Worm (Caenorhabditis elegans): ENCODE results near the gene M03C11.9.

The M03C11.9 gene

DNA sequence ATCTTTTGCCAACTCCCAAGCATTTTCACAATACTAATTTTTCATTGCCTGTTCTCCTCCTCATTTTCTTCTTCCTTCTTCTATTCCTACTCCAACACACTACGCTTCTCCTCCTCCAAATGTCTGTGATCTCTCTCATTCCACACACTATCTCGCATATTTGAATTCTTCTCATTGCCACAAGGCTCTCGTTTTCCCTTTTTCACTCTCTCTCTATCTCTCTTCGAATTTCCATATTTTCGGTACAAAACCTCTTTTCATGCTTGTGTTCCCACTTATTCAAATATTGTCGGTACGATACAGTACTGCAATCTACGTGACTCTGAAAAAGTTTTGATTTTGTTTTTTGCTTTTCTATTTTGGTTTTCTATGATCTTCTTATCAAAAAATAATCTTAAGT lies 10.9 kb downstream of the M03C11.9 start (continued):
- TF ChIP-seq R02D3.7 (tag; optimal IDR thresholded peaks at IDR 0.05) (no peak), Y105C5A.15 (GFP tag; IDR thresholded peaks at IDR 0.05) (no peak), nhr-111 (GFP tag; optimal IDR thresholded peaks at IDR 0.05) (no peak), hmg-1.1 (GFP tag; IDR thresholded peaks at IDR 0.05) (peak; percentile 37; the same call in 1 of the 2 replicates), daf-16 (GFP tag; optimal IDR thresholded peaks at IDR 0.05) (no peak), daf-16 (tag; optimal IDR thresholded peaks at IDR 0.05) (no peak), dmd-6 (GFP tag; IDR thresholded peaks at IDR 0.05) (no peak), pqm-1 (tag; optimal IDR thresholded peaks at IDR 0.05) (no peak), aha-1 (tag) (no peak), nhr-41 (GFP tag; IDR thresholded peaks at IDR 0.05) (no peak), fkh-10 (GFP tag; optimal IDR thresholded peaks at IDR 0.05) (no peak), hif-1 (tag; optimal IDR thresholded peaks at IDR 0.05) (peak in 1 of 2 experiments; percentile 66), lsy-2 (tag; optimal IDR thresholded peaks at IDR 0.05) (peak in 1 of 2 experiments; percentile 53), F37D6.2 (tag; optimal IDR thresholded peaks at IDR 0.05) (no peak), unc-39 (tag; optimal IDR thresholded peaks at IDR 0.05) (no peak)

DNA sequence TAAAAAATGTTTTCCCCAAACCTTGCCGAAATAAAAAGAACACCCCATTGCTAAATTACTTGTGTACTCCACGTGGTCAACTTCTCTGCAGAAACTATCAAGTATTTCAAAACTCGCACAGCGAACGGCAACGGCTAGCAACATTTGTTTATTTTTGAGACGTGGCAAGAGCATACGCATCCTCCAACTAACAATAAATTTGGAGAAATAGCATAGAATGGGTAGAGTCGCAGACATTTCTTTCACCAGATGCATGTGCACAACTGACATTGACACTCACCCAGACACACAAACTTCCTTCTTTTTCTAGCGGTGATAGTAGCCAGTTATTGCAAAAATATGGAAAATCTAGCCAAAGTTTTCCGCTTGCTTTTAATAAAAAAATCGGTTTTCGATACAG lies 11.9 kb downstream of the M03C11.9 start:
- peak in 1 of 2 experiments; percentile 15 for TF ChIP-seq unc-62 (GFP tag; optimal IDR thresholded peaks at IDR 0.05 in 1 of 2)
- TF ChIP-seq unc-62 (tag; optimal IDR thresholded peaks at IDR 0.05): no peak
- TF ChIP-seq aha-1 (tag): peak; percentile 44
- no peak for TF ChIP-seq daf-16 (GFP tag; optimal IDR thresholded peaks at IDR 0.05)
- peak; percentile 12 for TF ChIP-seq daf-16 (tag; optimal IDR thresholded peaks at IDR 0.05)
- TF ChIP-seq skn-1 (tag; optimal IDR thresholded peaks at IDR 0.05): no peak

DNA sequence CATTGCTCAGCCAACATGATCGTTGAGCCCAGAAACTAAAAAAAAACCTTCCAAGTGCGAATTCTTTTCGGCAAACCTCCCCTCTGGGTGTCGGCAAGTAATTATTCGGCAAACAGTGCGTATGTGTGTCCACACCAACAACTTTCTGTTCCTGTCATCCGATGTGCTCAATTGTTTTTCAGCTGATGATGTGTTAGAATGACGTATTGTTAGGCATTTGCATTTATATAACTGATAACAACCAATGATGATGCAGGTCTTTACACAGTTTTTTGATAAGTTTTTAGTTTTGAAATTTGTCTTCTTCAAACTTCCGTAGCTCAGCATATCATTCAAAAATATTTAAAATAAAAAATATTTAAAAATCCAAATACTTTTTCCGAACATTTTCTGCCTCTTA lies 12.6 kb downstream of the M03C11.9 start:
- no peak for TF ChIP-seq gei-8 (GFP tag; optimal IDR thresholded peaks at IDR 0.05)
- no peak for TF ChIP-seq aly-2 (tag; optimal IDR thresholded peaks at IDR 0.05)
- TF ChIP-seq nhr-77 (tag; optimal IDR thresholded peaks at IDR 0.05): no peak
- no peak for TF ChIP-seq mep-1 (tag; optimal IDR thresholded peaks at IDR 0.05)
- TF ChIP-seq lin-38 (GFP tag; IDR thresholded peaks at IDR 0.05): no peak
- TF ChIP-seq nhr-237 (tag; optimal IDR thresholded peaks at IDR 0.05): no peak
- no peak for TF ChIP-seq nhr-42 (GFP tag; IDR thresholded peaks at IDR 0.05)
- no peak for TF ChIP-seq mxl-3 (GFP tag; optimal IDR thresholded peaks at IDR 0.05)
- no peak for TF ChIP-seq nhr-41 (GFP tag; IDR thresholded peaks at IDR 0.05)
- no peak for TF ChIP-seq F49E8.2 (tag; optimal IDR thresholded peaks at IDR 0.05; ENCODE audit: borderline replicate concordance)
- no peak for TF ChIP-seq nhr-6 (tag; optimal IDR thresholded peaks at IDR 0.05)
- no peak for TF ChIP-seq ceh-20 (GFP tag; IDR thresholded peaks at IDR 0.05)
- TF ChIP-seq ceh-62 (tag; optimal IDR thresholded peaks at IDR 0.05): no peak
- TF ChIP-seq madf-9 (GFP tag; conservative IDR thresholded peaks at IDR 0.05): no peak
- TF ChIP-seq daf-16 (GFP tag; optimal IDR thresholded peaks at IDR 0.05): no peak
- peak; percentile 75 for TF ChIP-seq daf-16 (tag; optimal IDR thresholded peaks at IDR 0.05)
- no peak for TF ChIP-seq Y5F2A.4 (GFP tag; optimal IDR thresholded peaks at IDR 0.05)
- no peak for TF ChIP-seq zfp-3 (GFP tag; conservative IDR thresholded peaks at IDR 0.05)
- TF ChIP-seq pqm-1 (tag; optimal IDR thresholded peaks at IDR 0.05): peak; percentile 73
- TF ChIP-seq R02D3.7 (tag; optimal IDR thresholded peaks at IDR 0.05): no peak
- TF ChIP-seq duxl-1 (tag; optimal IDR thresholded peaks at IDR 0.05; ENCODE audit: poor library complexity): no peak
- TF ChIP-seq php-3 (GFP tag; IDR thresholded peaks at IDR 0.05): no peak
- TF ChIP-seq spr-3 (GFP tag; optimal IDR thresholded peaks at IDR 0.05): no peak
- no peak for TF ChIP-seq saeg-2 (GFP tag; IDR thresholded peaks at IDR 0.05)
- TF ChIP-seq set-16 (GFP tag; IDR thresholded peaks at IDR 0.05): no peak
- no peak for TF ChIP-seq unc-62 (GFP tag; optimal IDR thresholded peaks at IDR 0.05 in 1 of 2)
- no peak for TF ChIP-seq unc-62 (tag; optimal IDR thresholded peaks at IDR 0.05)
- no peak for TF ChIP-seq skn-1 (tag; optimal IDR thresholded peaks at IDR 0.05)
- no peak for TF ChIP-seq ZK546.5 (tag; optimal IDR thresholded peaks at IDR 0.05)
- peak; percentile 69 for TF ChIP-seq nhr-28 (tag; optimal IDR thresholded peaks at IDR 0.05)
- TF ChIP-seq nhr-76 (tag; optimal IDR thresholded peaks at IDR 0.05): no peak
- TF ChIP-seq lir-3 (tag; optimal IDR thresholded peaks at IDR 0.05): no peak
- no peak for TF ChIP-seq dpl-1 (GFP tag; optimal IDR thresholded peaks at IDR 0.05)
- TF ChIP-seq hlh-11 (tag; optimal IDR thresholded peaks at IDR 0.05): peak; percentile 35
- TF ChIP-seq dve-1 (tag; optimal IDR thresholded peaks at IDR 0.05; ENCODE audit: insufficient read depth): peak; percentile 35
- no peak for TF ChIP-seq aha-1 (tag)
- TF ChIP-seq madf-5 (GFP tag; IDR thresholded peaks at IDR 0.05): no peak
- peak in 1 of 2 experiments; percentile 25 for TF ChIP-seq hif-1 (tag; optimal IDR thresholded peaks at IDR 0.05)
- TF ChIP-seq spr-1 (tag; optimal IDR thresholded peaks at IDR 0.05): no peak
- TF ChIP-seq lin-15B (tag; optimal IDR thresholded peaks at IDR 0.05): no peak
